Fruit fly (Drosophila melanogaster): Measurements from ENCODE around the gene Nep3.

dm6 chrX:20001996-20002395 lies 40.9 kb downstream of the Nep3 start, which contains the start of gene lky:
- TF ChIP-seq Kr (GFP tag; optimal IDR thresholded peaks at IDR 0.05) (no peak), seq (GFP tag; IDR thresholded peaks at IDR 0.05) (no peak), insv (GFP tag; optimal IDR thresholded peaks at IDR 0.05) (no peak), CG11247 (GFP tag; IDR thresholded peaks at IDR 0.05) (no peak), Doc2 (GFP tag; IDR thresholded peaks at IDR 0.05) (no peak), Dll (GFP tag; IDR thresholded peaks at IDR 0.05; ENCODE audit: partially characterized antibody) (no peak), CG10543 (GFP tag; optimal IDR thresholded peaks at IDR 0.05) (no peak), sens (GFP tag) (no peak)
